Fruit fly (Drosophila melanogaster) whole organism, embryonic: ENCODE data around the gene tipE.

Experiments used
- Atf6 ChIP-seq: fragments of 200-800 bp; sonication (Bioruptor generic); IDR thresholded peaks from 2 replicates; pipeline ENCODE4 v1.3.6; 2022; ENCODE audit warnings: missing biosample characterization, missing genetic modification characterization
- Blimp-1 ChIP-seq: fragments of 200-800 bp; sonication (Bioruptor generic); optimal IDR thresholded peaks from 3 replicates; lab custom pipeline; 2018; ENCODE audit warnings: missing biosample characterization, missing genetic modification characterization, mild to moderate bottlenecking, moderate library complexity, missing genetic modification reagents
- CG10274 ChIP-seq: fragments of 200-800 bp; sonication (Bioruptor generic); optimal IDR thresholded peaks from 3 replicates; lab custom pipeline; 2017; ENCODE audit warnings: missing biosample characterization, mild to moderate bottlenecking, missing genetic modification characterization
- CG10431 ChIP-seq: fragments of 200-800 bp; sonication (Bioruptor generic); optimal IDR thresholded peaks from 3 replicates; lab custom pipeline; 2018; ENCODE audit warnings: missing biosample characterization, mild to moderate bottlenecking, missing genetic modification characterization
- CG12071 ChIP-seq: fragments of 200-800 bp; sonication (Bioruptor generic); optimal IDR thresholded peaks from 3 replicates; lab custom pipeline; 2018; ENCODE audit warnings: missing biosample characterization, mild to moderate bottlenecking, missing genetic modification characterization
- CG12155 ChIP-seq: fragments of 200-800 bp; sonication (Bioruptor generic); optimal IDR thresholded peaks from 3 replicates; lab custom pipeline; 2016; ENCODE audit warnings: missing biosample characterization, missing genetic modification characterization
- CG12236 ChIP-seq: fragments of 200-800 bp; sonication (Bioruptor generic); optimal IDR thresholded peaks from 2 replicates; lab custom pipeline; 2016; ENCODE audit warnings: missing biosample characterization, missing genetic modification characterization
- CG13287 ChIP-seq: fragments of 200-800 bp; sonication (Bioruptor generic); IDR thresholded peaks from 2 replicates; pipeline ENCODE4 v1.3.6; 2022; ENCODE audit warnings: missing biosample characterization, missing genetic modification characterization; ENCODE audit not compliant: partially characterized antibody
- CG13296 ChIP-seq: fragments of 200-800 bp; sonication (Bioruptor generic); optimal IDR thresholded peaks from 3 replicates; lab custom pipeline; 2018; ENCODE audit warnings: missing biosample characterization, mild to moderate bottlenecking, missing genetic modification characterization
- CG14441 ChIP-seq: fragments of 200-800 bp; sonication (Bioruptor generic); IDR thresholded peaks from 2 replicates; pipeline ENCODE4 v1.3.6; 2022; ENCODE audit warnings: missing biosample characterization, missing genetic modification characterization
- CG16813 ChIP-seq: fragments of 200-800 bp; sonication (Bioruptor generic); IDR thresholded peaks from 3 replicates; pipeline ENCODE4 v1.3.6; 2022; ENCODE audit warnings: missing biosample characterization, missing genetic modification characterization; ENCODE audit not compliant: partially characterized antibody
- CG16815 ChIP-seq: fragments of 200-800 bp; sonication (Bioruptor generic); optimal IDR thresholded peaks from 3 replicates; lab custom pipeline; 2017; ENCODE audit warnings: missing biosample characterization, mild to moderate bottlenecking, missing genetic modification characterization
- CG2875 ChIP-seq: fragments of 200-800 bp; sonication (Bioruptor generic); optimal IDR thresholded peaks from 2 replicates; lab custom pipeline; 2017; ENCODE audit warnings: missing biosample characterization, mild to moderate bottlenecking, missing genetic modification characterization, missing genetic modification reagents
- CG3838 ChIP-seq: fragments of 200-800 bp; sonication (Bioruptor generic); optimal IDR thresholded peaks from 3 replicates; lab custom pipeline; 2016; ENCODE audit warnings: missing biosample characterization, missing genetic modification characterization
- CG4404 ChIP-seq: fragments of 200-800 bp; sonication (Bioruptor generic); IDR thresholded peaks from 2 replicates; pipeline ENCODE4 v1.3.6; 2022; ENCODE audit warnings: missing biosample characterization, missing genetic modification characterization
- CG6272 ChIP-seq: fragments of 200-800 bp; sonication (Bioruptor generic); IDR thresholded peaks from 2 replicates; pipeline ENCODE4 v1.3.6; 2022; ENCODE audit warnings: missing biosample characterization, missing genetic modification characterization
- CG6791 ChIP-seq: fragments of 200-800 bp; sonication (Bioruptor generic); IDR thresholded peaks from 3 replicates; pipeline ENCODE4 v1.3.6; 2022; ENCODE audit warnings: missing biosample characterization, missing genetic modification characterization; ENCODE audit not compliant: partially characterized antibody
- CG7357 ChIP-seq: fragments of 200-800 bp; sonication (Bioruptor generic); IDR thresholded peaks from 3 replicates; pipeline ENCODE4 v1.3.6; 2022; ENCODE audit warnings: missing biosample characterization, missing genetic modification characterization
- CG7556 ChIP-seq: fragments of 200-800 bp; sonication (Bioruptor generic); optimal IDR thresholded peaks from 2 replicates; lab custom pipeline; 2017; ENCODE audit warnings: missing biosample characterization, mild to moderate bottlenecking, missing genetic modification characterization
- CG8089 ChIP-seq: fragments of 200-800 bp; sonication (Bioruptor generic); optimal IDR thresholded peaks from 3 replicates; lab custom pipeline; 2016; ENCODE audit warnings: missing biosample characterization, missing genetic modification characterization
- CG9215 ChIP-seq: fragments of 200-800 bp; sonication (Bioruptor generic); IDR thresholded peaks from 2 replicates; pipeline ENCODE4 v1.3.6; 2022; ENCODE audit warnings: missing biosample characterization, missing genetic modification characterization
- CG9876 ChIP-seq: fragments of 200-800 bp; sonication (Bioruptor generic); optimal IDR thresholded peaks from 2 replicates; lab custom pipeline; 2016; ENCODE audit warnings: missing biosample characterization, missing genetic modification characterization
- CoRest ChIP-seq: fragments of 200-800 bp; sonication (Bioruptor generic); optimal IDR thresholded peaks from 3 replicates; lab custom pipeline; 2018; ENCODE audit warnings: missing biosample characterization, mild to moderate bottlenecking, missing genetic modification characterization, moderate library complexity
- D19A ChIP-seq: fragments of 200-800 bp; optimal IDR thresholded peaks from 3 replicates; lab custom pipeline; 2019; ENCODE audit warnings: missing biosample characterization, mild to moderate bottlenecking, missing genetic modification characterization, moderate library complexity
- Dref ChIP-seq: fragments of 200-800 bp; sonication (Bioruptor generic); IDR thresholded peaks from 2 replicates; pipeline ENCODE4 v1.3.6; 2022; ENCODE audit warnings: missing biosample characterization, missing genetic modification characterization
- Drgx ChIP-seq: fragments of 200-800 bp; sonication (Bioruptor generic); IDR thresholded peaks from 2 replicates; pipeline ENCODE4 v1.3.6; 2022; ENCODE audit warnings: missing biosample characterization, missing genetic modification characterization
- E2f2 ChIP-seq: fragments of 200-800 bp; sonication (Bioruptor generic); IDR thresholded peaks from 2 replicates; pipeline ENCODE4 v1.3.6; 2022; ENCODE audit warnings: missing biosample characterization, missing genetic modification characterization
- Mes4 ChIP-seq: fragments of 200-800 bp; sonication (Bioruptor generic); optimal IDR thresholded peaks from 2 replicates; lab custom pipeline; 2016; ENCODE audit warnings: missing biosample characterization, missing genetic modification characterization
- Nf-YA ChIP-seq: fragments of 200-800 bp; sonication (Bioruptor generic); IDR thresholded peaks from 2 replicates; pipeline ENCODE4 v1.3.6; 2022; ENCODE audit warnings: missing biosample characterization, missing genetic modification characterization
- Nf-YB ChIP-seq: fragments of 200-800 bp; sonication (Bioruptor generic); optimal IDR thresholded peaks from 3 replicates; lab custom pipeline; 2019; ENCODE audit warnings: missing biosample characterization, mild to moderate bottlenecking, missing genetic modification characterization, moderate library complexity
- Nf-YC ChIP-seq: fragments of 200-800 bp; optimal IDR thresholded peaks from 3 replicates; lab custom pipeline; 2019; ENCODE audit warnings: missing biosample characterization, mild to moderate bottlenecking, missing genetic modification characterization, moderate library complexity
- Stat92E ChIP-seq, 3 experiments: fragments of >200 bp in 2 of 3; fragments of 200-800 bp in 1 of 3; sonication (Bioruptor generic) in 1 of 3; optimal IDR thresholded peaks; 2 replicates each; lab custom pipeline; 2017 to 2019; ENCODE audit warnings: missing biosample characterization in 3 of 3, missing genetic modification characterization in 3 of 3, mild to moderate bottlenecking in 1 of 3, moderate library complexity in 1 of 3
- Trl ChIP-seq, 3 experiments: fragments of >200 bp in 2 of 3; fragments of 200-800 bp in 1 of 3; sonication (Bioruptor generic) in 1 of 3; optimal IDR thresholded peaks; 2 replicates in 1 of 3; 3 replicates in 2 of 3; lab custom pipeline; 2016 to 2017; ENCODE audit warnings: missing biosample characterization in 1 of 3, missing genetic modification characterization in 1 of 3
- btn ChIP-seq: fragments of 200-800 bp; sonication (Bioruptor generic); optimal IDR thresholded peaks from 2 replicates; lab custom pipeline; 2016; ENCODE audit warnings: missing biosample characterization, missing genetic modification characterization
- chn ChIP-seq: fragments of 200-800 bp; sonication (Bioruptor generic); optimal IDR thresholded peaks from 2 replicates; lab custom pipeline; 2016; ENCODE audit warnings: missing biosample characterization, missing genetic modification characterization
- emc ChIP-seq: fragments of 200-800 bp; sonication (Bioruptor generic); optimal IDR thresholded peaks from 2 replicates; lab custom pipeline; 2016; ENCODE audit warnings: missing biosample characterization, missing genetic modification characterization
- gfzf ChIP-seq: fragments of 200-800 bp; sonication (Bioruptor generic); optimal IDR thresholded peaks from 2 replicates; lab custom pipeline; 2016; ENCODE audit warnings: missing biosample characterization, mild to moderate bottlenecking, missing genetic modification characterization, moderate library complexity
- gsb-n ChIP-seq: fragments of 200-800 bp; sonication (Bioruptor generic); optimal IDR thresholded peaks from 3 replicates; lab custom pipeline; 2018; ENCODE audit warnings: missing biosample characterization, mild to moderate bottlenecking, missing genetic modification characterization
- hth ChIP-seq: fragments of >200 bp; optimal IDR thresholded peaks from 2 replicates; lab custom pipeline; 2017; ENCODE audit warnings: inconsistent platforms
- kah ChIP-seq: fragments of 200-800 bp; sonication (Bioruptor generic); optimal IDR thresholded peaks from 2 replicates; lab custom pipeline; 2018; ENCODE audit warnings: missing biosample characterization, mild to moderate bottlenecking, missing genetic modification characterization
- klu ChIP-seq: fragments of 200-800 bp; sonication (Bioruptor generic); IDR thresholded peaks from 2 replicates; pipeline ENCODE4 v1.3.6; 2022; ENCODE audit warnings: missing biosample characterization, missing genetic modification characterization
- nom ChIP-seq: fragments of 200-800 bp; sonication (Bioruptor generic); optimal IDR thresholded peaks from 2 replicates; lab custom pipeline; 2017; ENCODE audit warnings: missing biosample characterization, missing genetic modification characterization, mild to moderate bottlenecking, moderate library complexity, missing genetic modification reagents
- pros ChIP-seq: fragments of 200-800 bp; sonication (Bioruptor generic); optimal IDR thresholded peaks from 3 replicates; lab custom pipeline; 2019; ENCODE audit warnings: missing biosample characterization, mild to moderate bottlenecking, missing genetic modification characterization, moderate library complexity
- salm ChIP-seq: fragments of 200-800 bp; sonication (Bioruptor generic); optimal IDR thresholded peaks from 2 replicates; lab custom pipeline; 2018; ENCODE audit warnings: missing biosample characterization, mild to moderate bottlenecking, missing genetic modification characterization
- sens ChIP-seq: fragments of 200-800 bp; sonication (Bioruptor generic); peaks from one replicate; lab custom pipeline; 2016; ENCODE audit warnings: missing biosample characterization, missing genetic modification characterization
- seq ChIP-seq: fragments of 200-800 bp; sonication (Bioruptor generic); IDR thresholded peaks from 2 replicates; pipeline ENCODE4 v1.3.6; 2022; ENCODE audit warnings: missing biosample characterization, missing genetic modification characterization
- sqz ChIP-seq: fragments of 200-800 bp; sonication (Bioruptor generic); optimal IDR thresholded peaks from 3 replicates; lab custom pipeline; 2018; ENCODE audit warnings: missing biosample characterization, mild to moderate bottlenecking, missing genetic modification characterization
- z ChIP-seq: fragments of 200-800 bp; sonication (Bioruptor generic); IDR thresholded peaks from 3 replicates; pipeline ENCODE4 v1.3.6; 2022; ENCODE audit warnings: missing biosample characterization, missing genetic modification characterization
- zf30C ChIP-seq: fragments of 200-800 bp; sonication (Bioruptor generic); optimal IDR thresholded peaks from 3 replicates; lab custom pipeline; 2018; ENCODE audit warnings: missing biosample characterization, mild to moderate bottlenecking, missing genetic modification characterization

tipE gene

DNA sequence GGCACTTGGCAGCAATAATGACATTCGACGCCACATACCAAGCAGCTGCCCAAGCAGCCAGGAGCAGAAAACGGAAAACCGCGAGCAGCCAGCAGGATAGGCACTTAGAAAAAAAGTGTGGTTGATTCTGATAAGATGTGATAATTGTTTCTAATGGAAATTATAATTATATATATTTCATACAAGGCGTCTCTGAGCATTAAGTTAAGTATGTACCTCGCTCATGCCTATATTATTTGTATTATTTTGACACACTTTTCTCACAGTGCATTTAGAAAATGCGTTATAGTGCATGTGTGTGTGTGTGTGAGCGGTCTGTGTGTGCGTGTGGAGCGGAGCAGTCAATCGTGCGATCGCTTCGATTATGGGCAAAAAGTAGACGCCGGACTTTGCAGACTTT is 29.9 kb upstream of the tipE start (continued):
- TF ChIP-seq CG16813 (no peak), Nf-YC (no peak)
- TF ChIP-seq, all 482 proteins: peak for 72

DNA sequence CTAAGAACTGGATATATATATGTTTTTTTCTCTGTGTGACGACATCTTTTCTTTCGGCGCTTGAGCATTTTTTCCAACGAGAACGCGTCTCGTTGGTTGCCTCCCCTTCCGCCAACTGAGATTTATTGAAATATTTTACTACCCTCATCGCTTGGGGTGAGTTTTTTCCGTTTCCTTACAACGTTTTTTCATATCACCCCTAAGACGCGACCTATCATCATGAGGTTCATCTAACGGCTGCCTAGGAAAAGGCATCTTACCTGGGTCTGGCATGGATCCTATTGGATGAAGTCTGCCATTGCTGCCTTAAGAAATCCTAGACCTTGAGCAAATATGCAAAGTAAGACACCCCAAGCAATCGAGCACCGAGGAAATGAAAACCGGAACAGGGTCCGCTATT is 29.0 kb upstream of the tipE start:
- TF ChIP-seq sqz (GFP tag; lab: Kevin White, UChicago) (peak; percentile 48), CG12071 (GFP tag; lab: Kevin White, UChicago) (no peak), seq (GFP tag; lab: Robert Waterston, UW) (no peak), Nf-YA (GFP tag; lab: Robert Waterston, UW) (no peak), pros (GFP tag; lab: Kevin White, UChicago) (peak; percentile 94), CG13296 (GFP tag; lab: Kevin White, UChicago) (no peak), D19A (tag; lab: Kevin White, UChicago) (no peak), Nf-YB (peak; percentile 93), CG16815 (no peak), CG13287 (GFP tag; lab: Robert Waterston, UW) (no peak), CG9876 (GFP tag; lab: Kevin White, UChicago) (no peak), CG12155 (GFP tag; lab: Kevin White, UChicago) (peak; percentile 30), sens (GFP tag; lab: Kevin White, UChicago) (peak; percentile 66), zf30C (GFP tag; lab: Kevin White, UChicago) (peak; percentile 25), CG14441 (GFP tag; lab: Robert Waterston, UW) (no peak), Stat92E (GFP tag; optimal IDR thresholded peaks at IDR 0.05; lab: Kevin White, UChicago) (no peak), Nf-YC (peak; percentile 88), z (GFP tag; lab: Robert Waterston, UW) (peak; percentile 60; the same call in 1 of the 3 replicates), CoRest (no peak), Mes4 (GFP tag; lab: Kevin White, UChicago) (no peak), Drgx (no peak)

DNA sequence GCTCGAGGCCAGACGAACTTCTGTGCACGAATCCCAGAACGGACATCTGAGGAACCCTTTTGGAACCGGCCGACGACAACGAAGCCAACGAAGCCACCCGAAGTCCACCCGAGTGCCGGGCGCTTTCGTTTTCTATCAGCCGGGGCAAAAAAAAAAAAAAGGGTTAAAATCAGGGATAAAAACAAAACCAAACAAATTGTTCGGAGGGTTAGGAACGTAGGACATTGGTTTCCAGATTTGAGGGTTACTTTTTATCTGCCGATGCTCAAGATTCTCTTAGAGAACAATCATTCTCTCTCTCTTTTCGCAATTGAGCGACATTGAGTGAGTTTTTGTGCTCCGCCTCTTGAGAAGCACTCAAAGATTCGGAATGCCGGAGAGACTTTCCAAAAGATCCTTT is 27.4 kb upstream of the tipE start, which contains the start of gene nab:
TSS of gene nab (minus strand) at position 7 of the 400 bp plus-strand sequence.
- TF ChIP-seq CG3838 (GFP tag; lab: Kevin White, UChicago) (no peak), CG10274 (GFP tag; lab: Kevin White, UChicago) (no peak), Atf6 (no peak), nom (peak; percentile 13), E2f2 (GFP tag; lab: Robert Waterston, UW) (no peak), hth (lab: Kevin White, UChicago) (no peak), CG7357 (no peak), Blimp-1 (GFP tag; lab: Kevin White, UChicago) (peak; percentile 31), CG2875 (GFP tag; lab: Kevin White, UChicago) (no peak), CG10431 (GFP tag; lab: Kevin White, UChicago) (no peak), Nf-YC (peak; percentile 83), CG4404 (GFP tag; lab: Robert Waterston, UW) (no peak), sqz (GFP tag; lab: Kevin White, UChicago) (peak; percentile 25), CG6791 (GFP tag; lab: Robert Waterston, UW) (no peak), CG8089 (no peak), CG6272 (GFP tag; lab: Robert Waterston, UW) (no peak), CG9215 (no peak), Trl (optimal IDR thresholded peaks at IDR 0.05; lab: Kevin White, UChicago) (peak; percentile 7 to 66), Trl (GFP tag; optimal IDR thresholded peaks at IDR 0.05; lab: Kevin White, UChicago) (no peak), pros (GFP tag; lab: Kevin White, UChicago) (peak; percentile 91), chn (no peak), gfzf (no peak), gsb-n (tag; lab: Kevin White, UChicago) (no peak), emc (GFP tag; lab: Kevin White, UChicago) (no peak), CG7556 (GFP tag; lab: Kevin White, UChicago) (no peak), kah (GFP tag; lab: Kevin White, UChicago) (no peak), CG12071 (GFP tag; lab: Kevin White, UChicago) (no peak), btn (GFP tag; lab: Kevin White, UChicago) (no peak), Dref (GFP tag; lab: Robert Waterston, UW) (no peak), klu (GFP tag; lab: Robert Waterston, UW) (no peak), CG12236 (no peak), salm (no peak)
